Worm (Caenorhabditis elegans) whole organism, L2 larva: ENCODE data around the gene pgm-1.

ENCODE experiments used
- C34F6.9 ChIP-seq: fragments of 150-350 bp; optimal IDR thresholded peaks from 2 replicates; lab custom pipeline; 2014; ENCODE audit warnings: missing biosample characterization, missing genetic modification characterization
- F13H6.1 ChIP-seq: sonication (generic microtip); optimal IDR thresholded peaks from 2 replicates; lab custom pipeline; 2016; ENCODE audit warnings: missing genetic modification characterization, missing compliant biosample characterization
- Y55F3AM.14 ChIP-seq: fragments of 200-800 bp; sonication (Bioruptor generic); optimal IDR thresholded peaks from 2 replicates; lab custom pipeline; 2018; ENCODE audit warnings: mild to moderate bottlenecking, missing genetic modification characterization, missing compliant biosample characterization
- ZK546.5 ChIP-seq: sonication (generic microtip); optimal IDR thresholded peaks from 2 replicates; lab custom pipeline; 2017; ENCODE audit warnings: missing biosample characterization, missing genetic modification characterization
- alr-1 ChIP-seq: fragments of 150-350 bp; optimal IDR thresholded peaks from 2 replicates; lab custom pipeline; 2014; ENCODE audit warnings: missing biosample characterization, missing genetic modification characterization
- ama-1 ChIP-seq: fragments of 150-350 bp; optimal IDR thresholded peaks from 2 replicates; lab custom pipeline; 2018; ENCODE audit warnings: inconsistent platforms
- ceh-16 ChIP-seq: fragments of 150-350 bp; optimal IDR thresholded peaks from 2 replicates; lab custom pipeline; 2014; ENCODE audit warnings: missing biosample characterization, missing genetic modification characterization
- ceh-82 ChIP-seq: fragments of 150-350 bp; optimal IDR thresholded peaks from 2 replicates; lab custom pipeline; 2014; ENCODE audit warnings: missing biosample characterization, missing genetic modification characterization
- crh-2 ChIP-seq: sonication (generic microtip); optimal IDR thresholded peaks from 2 replicates; lab custom pipeline; 2017; ENCODE audit warnings: missing biosample characterization, missing genetic modification characterization
- dmd-4 ChIP-seq: sonication (generic microtip); optimal IDR thresholded peaks from 2 replicates; lab custom pipeline; 2017; ENCODE audit warnings: missing biosample characterization, missing genetic modification characterization
- egl-27 ChIP-seq: sonication (generic microtip); optimal IDR thresholded peaks from 3 replicates; lab custom pipeline; 2017; ENCODE audit warnings: missing biosample characterization, missing genetic modification reagents, missing genetic modification characterization
- elt-3 ChIP-seq: sonication (generic microtip); optimal IDR thresholded peaks from 2 replicates; lab custom pipeline; 2017; ENCODE audit warnings: missing biosample characterization, missing genetic modification characterization
- gmeb-1 ChIP-seq: fragments of 150-350 bp; optimal IDR thresholded peaks from 2 replicates; lab custom pipeline; 2014; ENCODE audit warnings: missing biosample characterization, missing genetic modification characterization
- lin-11 ChIP-seq: fragments of 150-350 bp; sonication (generic microtip); optimal IDR thresholded peaks from 2 replicates; lab custom pipeline; 2014; ENCODE audit warnings: missing biosample characterization, missing genetic modification characterization, inconsistent platforms, mixed read lengths
- lin-13 ChIP-seq: fragments of 150-350 bp; optimal IDR thresholded peaks from 2 replicates; lab custom pipeline; 2014; ENCODE audit warnings: missing biosample characterization, missing genetic modification reagents, missing genetic modification characterization
- lin-39 ChIP-seq: fragments of 150-350 bp; optimal IDR thresholded peaks from 2 replicates; lab custom pipeline; 2014; ENCODE audit warnings: missing biosample characterization, missing genetic modification reagents, missing genetic modification characterization
- lsy-2 ChIP-seq, 2 experiments: fragments of 150-350 bp in 1 of 2; sonication (generic microtip) in 1 of 2; optimal IDR thresholded peaks; 2 replicates each; lab custom pipeline; 2014 to 2017; ENCODE audit warnings: missing biosample characterization in 2 of 2, missing genetic modification characterization in 2 of 2
- mab-5 ChIP-seq: fragments of 150-350 bp; optimal IDR thresholded peaks from 2 replicates; lab custom pipeline; 2014; ENCODE audit warnings: missing biosample characterization, missing genetic modification characterization
- mbf-1 ChIP-seq: sonication (generic microtip); optimal IDR thresholded peaks from 2 replicates; lab custom pipeline; 2017; ENCODE audit warnings: missing biosample characterization, missing genetic modification characterization
- mdl-1 ChIP-seq, 2 experiments: fragments of 150-350 bp in 1 of 2; sonication (generic microtip) in 1 of 2; optimal IDR thresholded peaks; 2 replicates each; lab custom pipeline; 2017; ENCODE audit warnings: missing biosample characterization in 2 of 2, missing genetic modification characterization in 2 of 2
- nhr-11 ChIP-seq: fragments of 150-350 bp; optimal IDR thresholded peaks from 2 replicates; lab custom pipeline; 2014; ENCODE audit warnings: missing biosample characterization, missing genetic modification characterization
- nhr-12 ChIP-seq: fragments of 150-350 bp; optimal IDR thresholded peaks from 2 replicates; lab custom pipeline; 2014; ENCODE audit warnings: missing biosample characterization, missing genetic modification characterization
- nhr-129 ChIP-seq: fragments of 150-350 bp; optimal IDR thresholded peaks from 2 replicates; lab custom pipeline; 2014; ENCODE audit warnings: missing biosample characterization, missing genetic modification characterization
- nhr-23 ChIP-seq: fragments of 150-350 bp; optimal IDR thresholded peaks from 2 replicates; lab custom pipeline; 2014; ENCODE audit warnings: missing biosample characterization, missing genetic modification reagents, missing genetic modification characterization
- nhr-25 ChIP-seq: fragments of 150-350 bp; sonication (generic microtip); optimal IDR thresholded peaks from 3 replicates; lab custom pipeline; 2014; ENCODE audit warnings: missing biosample characterization, missing genetic modification characterization
- nhr-77 ChIP-seq: fragments of 150-350 bp; optimal IDR thresholded peaks from 2 replicates; lab custom pipeline; 2014; ENCODE audit warnings: missing biosample characterization, missing genetic modification characterization
- peb-1 ChIP-seq: fragments of 150-350 bp; optimal IDR thresholded peaks from 2 replicates; lab custom pipeline; 2014; ENCODE audit warnings: missing biosample characterization, missing genetic modification characterization
- sem-4 ChIP-seq: fragments of 150-350 bp; optimal IDR thresholded peaks from 2 replicates; lab custom pipeline; 2014; ENCODE audit warnings: missing biosample characterization, missing genetic modification reagents, missing genetic modification characterization
- sma-3 ChIP-seq: sonication (generic microtip); optimal IDR thresholded peaks from 2 replicates; lab custom pipeline; 2016; ENCODE audit warnings: missing genetic modification reagents, missing genetic modification characterization, missing compliant biosample characterization
- sma-9 ChIP-seq, 2 experiments: fragments of 150-350 bp in 1 of 2; sonication (generic microtip) in 1 of 2; optimal IDR thresholded peaks; 2 replicates each; lab custom pipeline; 2014 to 2016; ENCODE audit warnings: missing genetic modification characterization in 2 of 2, mild to moderate bottlenecking in 1 of 2, missing biosample characterization in 1 of 2, missing compliant biosample characterization in 1 of 2, missing genetic modification reagents in 1 of 2, moderate library complexity in 1 of 2
- snpc-4 ChIP-seq: fragments of 150-350 bp; optimal IDR thresholded peaks from 2 replicates; lab custom pipeline; 2014; ENCODE audit warnings: missing biosample characterization, missing genetic modification characterization
- unc-39 ChIP-seq: fragments of 150-350 bp; optimal IDR thresholded peaks from 2 replicates; lab custom pipeline; 2014; ENCODE audit warnings: missing biosample characterization, missing genetic modification characterization
- unc-55 ChIP-seq: fragments of 150-350 bp; sonication (generic microtip); optimal IDR thresholded peaks from 3 replicates; lab custom pipeline; 2014; ENCODE audit warnings: missing biosample characterization, missing genetic modification reagents, missing genetic modification characterization
- unc-62 ChIP-seq: fragments of 150-350 bp; optimal IDR thresholded peaks from 2 replicates; lab custom pipeline; 2014; ENCODE audit warnings: missing biosample characterization, missing genetic modification reagents, missing genetic modification characterization
- zag-1 ChIP-seq: fragments of 150-350 bp; optimal IDR thresholded peaks from 2 replicates; lab custom pipeline; 2014; ENCODE audit warnings: missing biosample characterization, missing genetic modification characterization
- ztf-11 ChIP-seq: sonication (generic microtip); optimal IDR thresholded peaks from 2 replicates; lab custom pipeline; 2017; ENCODE audit warnings: missing biosample characterization, missing genetic modification characterization

The pgm-1 gene

ce11 chrII:4851594-4852106 lies 37.6 kb upstream of the pgm-1 start, which contains the start of gene dnj-9 (continued):
- TF ChIP-seq C34F6.9 (tag; lab: Kevin White, UChicago) (peak; percentile 98), ceh-16 (tag; lab: Kevin White, UChicago) (peak; percentile 6), nhr-77 (peak; percentile 79), nhr-23 (tag; lab: Kevin White, UChicago) (no peak), ama-1 (peak; percentile 77), unc-62 (GFP tag; lab: Kevin White, UChicago) (peak; percentile 63), F13H6.1 (tag; lab: Kevin White, UChicago) (peak; percentile 96), snpc-4 (tag; lab: Kevin White, UChicago) (peak; percentile 84), lin-39 (tag; lab: Kevin White, UChicago) (no peak), mdl-1 (tag; optimal IDR thresholded peaks at IDR 0.05; lab: Kevin White, UChicago) (peak in 1 of 2 experiments; percentile 62), sem-4 (tag; lab: Kevin White, UChicago) (peak; percentile 95), nhr-129 (peak; percentile 87), zag-1 (tag; lab: Kevin White, UChicago) (peak; percentile 85), egl-27 (peak; percentile 94), alr-1 (tag; lab: Kevin White, UChicago) (peak; percentile 38), ceh-82 (tag; lab: Kevin White, UChicago) (peak; percentile 43), elt-3 (tag; lab: Kevin White, UChicago) (no peak), unc-39 (no peak), Y55F3AM.14 (GFP tag; lab: Kevin White, UChicago) (no peak), sma-3 (GFP tag; lab: Kevin White, UChicago) (peak; percentile 96), unc-55 (GFP tag; lab: Kevin White, UChicago) (peak; percentile 98), lsy-2 (tag; optimal IDR thresholded peaks at IDR 0.05; lab: Kevin White, UChicago) (peak; percentile 95 to 96), nhr-11 (no peak)

ce11 chrII:4854761-4855160 lies 34.5 kb upstream of the pgm-1 start:
- no peak for TF ChIP-seq Y55F3AM.14 (GFP tag; lab: Kevin White, UChicago)
- TF ChIP-seq sem-4 (tag; lab: Kevin White, UChicago) = no peak
- TF ChIP-seq sma-9 (GFP tag; optimal IDR thresholded peaks at IDR 0.05; lab: Kevin White, UChicago) = no peak
- TF ChIP-seq sma-9 (tag; optimal IDR thresholded peaks at IDR 0.05; lab: Kevin White, UChicago) = no peak
- TF ChIP-seq sma-3 (GFP tag; lab: Kevin White, UChicago) = no peak
- TF ChIP-seq zag-1 (tag; lab: Kevin White, UChicago) = no peak
- no peak for TF ChIP-seq nhr-25 (tag; lab: Kevin White, UChicago)
- no peak for TF ChIP-seq nhr-77
- TF ChIP-seq peb-1 (tag; lab: Kevin White, UChicago) = no peak
- no peak for TF ChIP-seq crh-2 (tag; lab: Kevin White, UChicago)
- peak; percentile 39 for TF ChIP-seq C34F6.9 (tag; lab: Kevin White, UChicago)
- no peak for TF ChIP-seq mbf-1
- TF ChIP-seq ZK546.5 (tag; lab: Kevin White, UChicago) = no peak
- TF ChIP-seq ztf-11 = no peak
- peak; percentile 35 for TF ChIP-seq unc-55 (GFP tag; lab: Kevin White, UChicago)
- no peak for TF ChIP-seq nhr-12 (tag; lab: Kevin White, UChicago)

- no peak for TF ChIP-seq gmeb-1 (tag; lab: Kevin White, UChicago)
- TF ChIP-seq nhr-77 = no peak
- TF ChIP-seq nhr-25 (tag; lab: Kevin White, UChicago) = no peak
- no peak for TF ChIP-seq unc-62 (GFP tag; lab: Kevin White, UChicago)
- TF ChIP-seq mbf-1 = no peak
- TF ChIP-seq sma-9 (GFP tag; optimal IDR thresholded peaks at IDR 0.05; lab: Kevin White, UChicago) = peak; percentile 49
- no peak for TF ChIP-seq sma-9 (tag; optimal IDR thresholded peaks at IDR 0.05; lab: Kevin White, UChicago)
- no peak for TF ChIP-seq dmd-4 (tag; lab: Kevin White, UChicago)
- TF ChIP-seq lsy-2 (tag; optimal IDR thresholded peaks at IDR 0.05; lab: Kevin White, UChicago) = peak; percentile 2 to 24
- TF ChIP-seq nhr-129 = no peak
- TF ChIP-seq lin-11 (tag; lab: Kevin White, UChicago) = no peak
- TF ChIP-seq C34F6.9 (tag; lab: Kevin White, UChicago) = peak; percentile 15
- TF ChIP-seq snpc-4 (tag; lab: Kevin White, UChicago) = no peak
- TF ChIP-seq sma-3 (GFP tag; lab: Kevin White, UChicago) = no peak
- no peak for TF ChIP-seq mab-5 (tag; lab: Kevin White, UChicago)
- TF ChIP-seq lin-13 = no peak
These were observed 33.7 kb upstream of the pgm-1 start for ce11 chrII:4855489-4855888.
